Worm (Caenorhabditis elegans) whole organism, mixed stage, embryonic: Measurements from ENCODE around the gene dpy-17.
A peak's percentile ranks its signal among the peaks of the same experiment; 100 is the strongest.

Experiments
- M03D4.4 ChIP-seq: sonication (generic microtip); optimal IDR thresholded peaks from 2 replicates; lab custom pipeline; 2017; ENCODE audit warnings: mild to moderate bottlenecking, missing genetic modification characterization, missing compliant biosample characterization
- bed-3 ChIP-seq: fragments of 200-800 bp; sonication (Bioruptor generic); optimal IDR thresholded peaks from 3 replicates; lab custom pipeline; 2018; ENCODE audit warnings: mild to moderate bottlenecking, missing genetic modification characterization, moderate library complexity, missing compliant biosample characterization
- blmp-1 ChIP-seq: fragments of 150-350 bp; optimal IDR thresholded peaks from 2 replicates; lab custom pipeline; 2014; ENCODE audit warnings: missing biosample characterization, missing genetic modification characterization
- ceh-39 ChIP-seq: fragments of 150-350 bp; optimal IDR thresholded peaks from 2 replicates; lab custom pipeline; 2014; ENCODE audit warnings: missing biosample characterization, missing genetic modification characterization
- ceh-43 ChIP-seq: fragments of 200-800 bp; sonication (Bioruptor generic); optimal IDR thresholded peaks from 2 replicates; lab custom pipeline; 2018; ENCODE audit warnings: mild to moderate bottlenecking, missing genetic modification characterization, moderate library complexity, missing compliant biosample characterization
- ces-1 ChIP-seq: fragments of 150-350 bp; optimal IDR thresholded peaks from 2 replicates; lab custom pipeline; 2014; ENCODE audit warnings: missing biosample characterization, missing genetic modification reagents, missing genetic modification characterization
- elt-1 ChIP-seq: sonication (generic microtip); optimal IDR thresholded peaks from 2 replicates; lab custom pipeline; 2017; ENCODE audit warnings: missing genetic modification characterization, mild to moderate bottlenecking, missing compliant biosample characterization, antibody characterized with exemption, moderate library complexity, borderline replicate concordance; ENCODE audit not compliant: insufficient read depth
- elt-3 ChIP-seq: fragments of 150-350 bp; optimal IDR thresholded peaks from 2 replicates; lab custom pipeline; 2014; ENCODE audit warnings: missing biosample characterization, missing genetic modification characterization
- flh-1 ChIP-seq: fragments of 200-800 bp; sonication (Bioruptor generic); optimal IDR thresholded peaks from 2 replicates; lab custom pipeline; 2018; ENCODE audit warnings: mild to moderate bottlenecking, missing genetic modification characterization, moderate library complexity, missing compliant biosample characterization
- ham-2 ChIP-seq: fragments of 200-800 bp; sonication (Bioruptor generic); optimal IDR thresholded peaks from 2 replicates; lab custom pipeline; 2018; ENCODE audit warnings: mild to moderate bottlenecking, missing genetic modification characterization, missing compliant biosample characterization
- hlh-1 ChIP-seq: fragments of 150-350 bp; optimal IDR thresholded peaks from 2 replicates; lab custom pipeline; 2014; ENCODE audit warnings: missing biosample characterization, missing genetic modification reagents, missing genetic modification characterization
- lin-13 ChIP-seq: fragments of 150-350 bp; optimal IDR thresholded peaks from 2 replicates; lab custom pipeline; 2014; ENCODE audit warnings: missing biosample characterization, missing genetic modification characterization
- lin-32 ChIP-seq: fragments of 200-800 bp; sonication (Bioruptor generic); optimal IDR thresholded peaks from 2 replicates; lab custom pipeline; 2018; ENCODE audit warnings: mild to moderate bottlenecking, missing genetic modification characterization, missing compliant biosample characterization
- lsy-2 ChIP-seq: fragments of 150-350 bp; optimal IDR thresholded peaks from 2 replicates; lab custom pipeline; 2014; ENCODE audit warnings: missing biosample characterization, missing genetic modification characterization
- mab-5 ChIP-seq: fragments of 150-350 bp; optimal IDR thresholded peaks from 2 replicates; lab custom pipeline; 2014; ENCODE audit warnings: missing biosample characterization, missing genetic modification characterization
- mls-2 ChIP-seq: sonication (generic microtip); optimal IDR thresholded peaks from 2 replicates; lab custom pipeline; 2016; ENCODE audit warnings: mild to moderate bottlenecking, missing genetic modification characterization, moderate library complexity, missing compliant biosample characterization
- nhr-12 ChIP-seq: fragments of 150-350 bp; optimal IDR thresholded peaks from 2 replicates; lab custom pipeline; 2014; ENCODE audit warnings: missing biosample characterization, missing genetic modification characterization
- nhr-2 ChIP-seq: fragments of 150-350 bp; optimal IDR thresholded peaks from 2 replicates; lab custom pipeline; 2014; ENCODE audit warnings: missing biosample characterization, missing genetic modification characterization
- nhr-237 ChIP-seq: fragments of 150-350 bp; optimal IDR thresholded peaks from 2 replicates; lab custom pipeline; 2014; ENCODE audit warnings: missing biosample characterization, missing genetic modification characterization
- nhr-28 ChIP-seq: fragments of 150-350 bp; optimal IDR thresholded peaks from 2 replicates; lab custom pipeline; 2014; ENCODE audit warnings: missing biosample characterization, missing genetic modification characterization
- nhr-76 ChIP-seq: sonication (generic microtip); optimal IDR thresholded peaks from 2 replicates; lab custom pipeline; 2017; ENCODE audit warnings: missing biosample characterization, missing genetic modification characterization
- pha-4 ChIP-seq: fragments of 150-350 bp; optimal IDR thresholded peaks from 2 replicates; lab custom pipeline; 2018; ENCODE audit warnings: missing biosample characterization, missing genetic modification reagents, missing genetic modification characterization
- sem-2 ChIP-seq: fragments of 200-800 bp; sonication (Bioruptor generic); optimal IDR thresholded peaks from 2 replicates; lab custom pipeline; 2018; ENCODE audit warnings: mild to moderate bottlenecking, missing genetic modification characterization, missing compliant biosample characterization
- snpc-4 ChIP-seq: fragments of 150-350 bp; optimal IDR thresholded peaks from 2 replicates; lab custom pipeline; 2014; ENCODE audit warnings: missing biosample characterization, missing genetic modification characterization
- sptf-1 ChIP-seq: sonication (generic microtip); optimal IDR thresholded peaks from 2 replicates; lab custom pipeline; 2017; ENCODE audit warnings: mild to moderate bottlenecking, missing genetic modification characterization, moderate library complexity, missing compliant biosample characterization
- tbx-8 ChIP-seq: fragments of 200-800 bp; sonication (Bioruptor generic); optimal IDR thresholded peaks from 2 replicates; lab custom pipeline; 2018; ENCODE audit warnings: mild to moderate bottlenecking, missing genetic modification characterization, moderate library complexity, missing compliant biosample characterization
- unc-120 ChIP-seq: sonication (generic microtip); optimal IDR thresholded peaks from 2 replicates; lab custom pipeline; 2017; ENCODE audit warnings: missing genetic modification characterization, missing compliant biosample characterization; ENCODE audit not compliant: poor library complexity, severe bottlenecking
- unc-62 ChIP-seq: fragments of 150-350 bp; optimal IDR thresholded peaks from 2 replicates; lab custom pipeline; 2014; ENCODE audit warnings: missing biosample characterization, missing genetic modification reagents, missing genetic modification characterization
- zip-8 ChIP-seq: fragments of 150-350 bp; optimal IDR thresholded peaks from 2 replicates; lab custom pipeline; 2014; ENCODE audit warnings: missing biosample characterization, missing genetic modification characterization
- ztf-11 ChIP-seq: fragments of 150-350 bp; optimal IDR thresholded peaks from 2 replicates; lab custom pipeline; 2014; ENCODE audit warnings: missing biosample characterization, missing genetic modification characterization

Gene dpy-17

DNA sequence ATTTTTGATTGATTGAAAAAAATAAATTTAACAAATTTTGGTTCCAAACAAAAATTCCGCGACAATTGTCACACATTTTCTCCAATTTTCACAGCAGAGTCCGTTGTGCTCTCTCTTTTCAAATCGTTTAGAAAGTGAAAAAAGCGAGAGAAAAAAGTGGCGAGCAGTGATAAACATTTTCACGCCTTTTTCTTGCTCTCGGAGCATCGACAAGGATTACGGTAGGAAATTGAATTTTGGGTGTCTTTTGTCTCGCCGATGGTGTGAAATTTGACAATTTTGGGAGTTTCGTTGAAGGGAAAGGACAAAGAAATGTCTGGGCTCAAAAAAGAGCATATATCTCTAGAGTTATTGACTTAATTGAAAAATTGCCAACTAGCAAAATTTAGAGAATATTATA, 27.4 kb downstream of the dpy-17 start:
- TF ChIP-seq mls-2 (tag; lab: Kevin White, UChicago) (no peak), nhr-12 (tag; lab: Kevin White, UChicago) (no peak), elt-1 (no peak), mab-5 (tag; lab: Kevin White, UChicago) (no peak), bed-3 (GFP tag; lab: Kevin White, UChicago) (no peak), lin-32 (GFP tag; lab: Kevin White, UChicago) (no peak), M03D4.4 (no peak), lin-13 (tag; lab: Kevin White, UChicago) (no peak), ces-1 (GFP tag; lab: Kevin White, UChicago) (no peak), tbx-8 (no peak), blmp-1 (tag; lab: Kevin White, UChicago) (no peak), unc-62 (no peak), nhr-76 (no peak)

DNA sequence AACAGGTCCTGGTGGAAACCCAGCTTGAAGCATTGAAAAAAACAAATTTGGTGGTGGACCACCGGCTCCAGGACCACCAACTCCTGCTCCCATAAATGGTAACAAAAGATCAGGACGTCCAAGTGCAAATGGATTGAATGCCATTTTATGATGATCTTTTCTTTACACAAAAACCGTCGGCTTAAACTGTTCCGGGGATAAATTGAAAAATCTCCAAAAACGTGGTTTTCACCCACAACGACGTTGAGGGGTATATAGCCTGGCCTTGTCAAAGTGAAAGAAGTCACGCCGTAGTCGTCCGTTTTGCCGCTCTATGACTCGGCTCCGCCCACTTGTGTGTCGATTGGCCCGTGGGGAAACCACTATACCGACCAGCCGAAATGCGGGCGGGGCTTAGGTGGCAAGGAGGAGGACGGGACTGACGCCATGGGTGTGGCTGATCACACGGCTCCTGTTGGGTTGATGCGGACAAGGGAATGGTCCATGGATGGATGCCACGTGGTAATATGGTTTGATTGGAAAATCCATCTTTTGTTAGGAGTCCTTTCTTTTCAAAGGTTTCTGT, 29.0 kb downstream of the dpy-17 start, which contains the start of gene tbx-2:
Gene tbx-2, minus strand, starts transcription at position 264 of the 565 bp plus-strand sequence.
- peak; percentile 55 for TF ChIP-seq lsy-2
- peak; percentile 6 for TF ChIP-seq unc-120
- TF ChIP-seq mls-2 (tag; lab: Kevin White, UChicago), result no peak

DNA sequence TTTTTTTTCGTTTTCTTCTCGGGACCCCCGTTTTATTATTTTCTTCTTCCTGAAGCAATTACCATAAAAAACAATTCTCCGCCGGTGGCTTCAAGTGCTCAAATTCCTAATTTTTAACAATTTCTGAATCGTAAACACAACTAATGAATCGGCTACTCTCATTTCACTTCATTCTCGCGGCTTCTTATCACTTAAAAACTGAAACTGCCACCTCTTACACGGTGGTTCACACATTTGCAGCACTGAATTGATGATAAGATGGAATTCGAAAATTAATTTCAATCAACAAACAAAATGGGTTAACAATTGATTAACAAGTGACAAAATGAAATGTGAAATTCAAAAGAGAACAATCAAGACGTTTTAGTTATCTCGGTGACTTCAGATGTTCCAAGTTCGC, 30.0 kb downstream of the dpy-17 start:
- no peak for TF ChIP-seq ces-1 (GFP tag; lab: Kevin White, UChicago)
- no peak for TF ChIP-seq flh-1 (GFP tag; lab: Kevin White, UChicago)
- no peak for TF ChIP-seq elt-3 (tag; lab: Kevin White, UChicago)
- TF ChIP-seq mls-2 (tag; lab: Kevin White, UChicago), result no peak
- TF ChIP-seq mab-5 (tag; lab: Kevin White, UChicago), result no peak
- no peak for TF ChIP-seq ceh-43 (GFP tag; lab: Kevin White, UChicago)

DNA sequence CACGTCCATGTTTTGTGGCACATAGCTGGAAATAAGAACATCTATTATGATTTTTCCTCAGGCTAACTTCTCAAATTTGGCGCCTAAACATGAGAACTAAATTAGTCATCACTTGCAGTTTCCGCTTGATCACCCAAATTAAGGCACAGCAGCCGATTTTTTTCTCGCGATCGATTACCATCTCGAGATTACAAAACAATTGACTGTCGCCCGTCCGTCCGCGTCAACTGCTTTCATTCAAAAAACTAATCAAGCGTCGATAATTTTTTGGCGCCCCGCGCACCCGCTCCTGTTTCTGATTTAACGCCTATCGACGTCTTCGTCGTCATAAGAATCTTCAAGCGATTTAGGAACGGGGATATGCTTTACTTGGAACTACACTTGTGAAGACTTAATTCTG, 30.6 kb downstream of the dpy-17 start:
- TF ChIP-seq flh-1 (GFP tag; lab: Kevin White, UChicago) (no peak), ham-2 (GFP tag; lab: Kevin White, UChicago) (no peak), ceh-43 (GFP tag; lab: Kevin White, UChicago) (no peak), ztf-11 (tag; lab: Kevin White, UChicago) (no peak), nhr-76 (no peak)

DNA sequence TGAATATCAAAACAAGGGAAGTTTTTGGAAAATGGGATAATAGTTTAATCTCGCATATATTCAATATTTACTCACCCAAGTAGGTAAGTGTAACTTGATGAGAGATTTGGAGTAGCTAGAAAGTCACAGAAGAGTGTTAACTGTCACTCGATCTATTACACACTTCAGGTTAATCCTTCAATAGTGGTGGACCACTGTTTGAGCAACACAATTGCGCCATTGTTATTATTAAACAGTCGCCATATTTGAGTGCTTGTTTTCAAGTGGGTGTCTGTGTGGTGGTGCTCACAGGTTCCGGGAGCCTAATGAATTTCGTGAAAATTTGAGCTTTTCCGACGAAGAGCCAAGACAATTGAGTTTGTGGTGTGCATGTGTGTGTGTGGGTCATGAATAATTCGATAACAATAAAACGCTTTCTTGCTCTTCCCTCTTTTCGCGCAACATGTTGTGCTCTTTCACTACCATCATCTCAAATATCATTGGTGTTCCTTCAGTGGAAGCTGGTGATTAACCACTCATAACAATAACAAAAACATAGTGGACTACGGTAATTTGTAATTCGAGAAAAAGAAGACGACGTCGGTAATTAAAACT, 31.9 kb downstream of the dpy-17 start:
- TF ChIP-seq unc-62 (no peak), nhr-237 (tag; lab: Kevin White, UChicago) (no peak), nhr-12 (tag; lab: Kevin White, UChicago) (no peak), ham-2 (GFP tag; lab: Kevin White, UChicago) (no peak), M03D4.4 (no peak), elt-1 (no peak), ceh-39 (tag; lab: Kevin White, UChicago) (no peak), nhr-2 (tag; lab: Kevin White, UChicago) (peak; percentile 52), ces-1 (GFP tag; lab: Kevin White, UChicago) (peak; percentile 89)

DNA sequence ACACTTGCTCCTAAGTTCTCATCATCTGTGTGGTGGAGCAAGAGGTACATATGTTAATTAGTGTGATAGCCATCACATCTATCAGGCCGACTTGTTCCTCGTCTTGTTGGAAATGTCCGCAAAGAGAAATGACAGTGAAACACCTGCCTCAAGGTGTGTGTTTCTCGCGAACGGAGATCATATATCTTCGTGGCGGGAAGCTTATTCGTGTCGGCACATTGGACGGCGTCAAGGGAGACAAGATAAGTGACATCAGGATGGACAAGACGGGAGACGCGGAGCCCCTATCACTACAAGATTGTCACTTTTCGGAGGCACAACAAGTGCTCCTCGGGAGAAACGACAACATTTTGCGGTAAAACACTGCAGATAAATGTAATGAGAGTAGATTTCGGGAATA, 32.6 kb downstream of the dpy-17 start:
- TF ChIP-seq pha-4 (tag; lab: Kevin White, UChicago) (no peak), ham-2 (GFP tag; lab: Kevin White, UChicago) (no peak), lsy-2 (no peak), unc-62 (peak; percentile 80), M03D4.4 (no peak), nhr-237 (tag; lab: Kevin White, UChicago) (no peak), unc-120 (peak; percentile 20), blmp-1 (tag; lab: Kevin White, UChicago) (no peak), hlh-1 (peak; percentile 66), ces-1 (GFP tag; lab: Kevin White, UChicago) (no peak), elt-1 (no peak)

DNA sequence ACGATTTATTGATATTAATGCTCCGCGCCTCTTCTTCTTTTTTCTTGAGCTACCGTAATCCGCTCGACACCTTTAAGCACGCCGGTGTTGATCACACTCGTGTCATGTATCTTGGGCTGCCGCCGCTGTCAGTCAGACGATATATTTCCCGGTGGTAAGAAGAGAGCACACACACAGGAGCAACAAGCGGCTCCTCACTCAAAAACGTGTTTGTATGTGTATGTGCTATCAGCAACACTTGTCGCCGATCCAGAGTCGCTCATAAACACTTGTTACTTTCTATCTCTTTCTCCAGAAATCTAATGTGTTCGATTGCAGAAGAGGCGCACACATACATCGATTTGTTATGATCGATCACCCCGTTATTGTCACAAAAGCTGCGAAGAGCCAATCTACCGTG, 33.4 kb downstream of the dpy-17 start:
- no peak for TF ChIP-seq sptf-1
- TF ChIP-seq nhr-76, result no peak
- TF ChIP-seq tbx-8, result no peak
- no peak for TF ChIP-seq ceh-39 (tag; lab: Kevin White, UChicago)
- no peak for TF ChIP-seq zip-8 (tag; lab: Kevin White, UChicago)
- peak; percentile 66 for TF ChIP-seq hlh-1
- TF ChIP-seq nhr-28 (tag; lab: Kevin White, UChicago), result no peak
- TF ChIP-seq ztf-11 (tag; lab: Kevin White, UChicago), result no peak
- TF ChIP-seq sem-2, result no peak
- no peak for TF ChIP-seq snpc-4 (tag; lab: Kevin White, UChicago)
- no peak for TF ChIP-seq mls-2 (tag; lab: Kevin White, UChicago)
- TF ChIP-seq M03D4.4, result no peak
- TF ChIP-seq unc-62, result peak; percentile 49
- TF ChIP-seq ceh-43 (GFP tag; lab: Kevin White, UChicago), result no peak
